Fruit fly (Drosophila melanogaster) whole organism, embryonic: ENCODE data around the gene CG42671.

Experiments
- Abd-B ChIP-seq: fragments of 200-800 bp; sonication (Bioruptor generic); optimal IDR thresholded peaks from 2 replicates; lab custom pipeline; 2018; ENCODE audit warnings: missing biosample characterization, mild to moderate bottlenecking, missing genetic modification characterization, moderate library complexity
- Atf6 ChIP-seq: fragments of 200-800 bp; sonication (Bioruptor generic); IDR thresholded peaks from 2 replicates; pipeline ENCODE4 v1.3.6; 2022; ENCODE audit warnings: missing biosample characterization, missing genetic modification characterization
- CG10979 ChIP-seq: fragments of 200-800 bp; sonication (Bioruptor generic); optimal IDR thresholded peaks from 2 replicates; lab custom pipeline; 2018; ENCODE audit warnings: missing biosample characterization, mild to moderate bottlenecking, missing genetic modification characterization, moderate library complexity
- CG11247 ChIP-seq: fragments of 200-800 bp; sonication (Bioruptor generic); IDR thresholded peaks from 2 replicates; pipeline ENCODE4 v1.3.6; 2022; ENCODE audit warnings: missing biosample characterization, missing genetic modification characterization
- CG12942 ChIP-seq: fragments of 200-800 bp; sonication (Bioruptor generic); optimal IDR thresholded peaks from 3 replicates; lab custom pipeline; 2016; ENCODE audit warnings: missing biosample characterization, missing genetic modification characterization
- CG13123 ChIP-seq: fragments of 200-800 bp; sonication (Bioruptor generic); optimal IDR thresholded peaks from 2 replicates; lab custom pipeline; 2016; ENCODE audit warnings: missing biosample characterization, missing genetic modification characterization
- CG15011 ChIP-seq: fragments of 200-800 bp; sonication (Bioruptor generic); optimal IDR thresholded peaks from 3 replicates; lab custom pipeline; 2018; ENCODE audit warnings: missing biosample characterization, mild to moderate bottlenecking, missing genetic modification characterization
- CG15601 ChIP-seq: fragments of 200-800 bp; sonication (Bioruptor generic); optimal IDR thresholded peaks from 3 replicates; lab custom pipeline; 2019; ENCODE audit warnings: missing biosample characterization, mild to moderate bottlenecking, missing genetic modification characterization, moderate library complexity
- CG1602 ChIP-seq: fragments of 200-800 bp; sonication (Bioruptor generic); optimal IDR thresholded peaks from 3 replicates; lab custom pipeline; 2016; ENCODE audit warnings: missing biosample characterization, missing genetic modification characterization
- CG16779 ChIP-seq: fragments of 200-800 bp; sonication (Bioruptor generic); IDR thresholded peaks from 2 replicates; pipeline ENCODE4 v1.3.6; 2022; ENCODE audit warnings: missing biosample characterization, missing genetic modification characterization
- CG17612 ChIP-seq: fragments of 200-800 bp; sonication (Bioruptor generic); IDR thresholded peaks from 2 replicates; pipeline ENCODE4 v1.3.6; 2022; ENCODE audit warnings: missing biosample characterization, missing genetic modification characterization
- CG2875 ChIP-seq: fragments of 200-800 bp; sonication (Bioruptor generic); optimal IDR thresholded peaks from 2 replicates; lab custom pipeline; 2017; ENCODE audit warnings: missing biosample characterization, mild to moderate bottlenecking, missing genetic modification characterization, missing genetic modification reagents
- CG31441 ChIP-seq: fragments of 200-800 bp; sonication (Bioruptor generic); IDR thresholded peaks from 2 replicates; pipeline ENCODE4 v1.3.6; 2022; ENCODE audit warnings: missing biosample characterization, missing genetic modification characterization
- CG9215 ChIP-seq: fragments of 200-800 bp; sonication (Bioruptor generic); IDR thresholded peaks from 2 replicates; pipeline ENCODE4 v1.3.6; 2022; ENCODE audit warnings: missing biosample characterization, missing genetic modification characterization
- CG9727 ChIP-seq: fragments of 200-800 bp; sonication (Bioruptor generic); optimal IDR thresholded peaks from 3 replicates; lab custom pipeline; 2017; ENCODE audit warnings: missing biosample characterization, mild to moderate bottlenecking, missing genetic modification characterization
- Dbx ChIP-seq: fragments of 200-800 bp; sonication (Bioruptor generic); IDR thresholded peaks from 3 replicates; pipeline ENCODE4 v1.3.6; 2022; ENCODE audit warnings: missing biosample characterization, missing genetic modification characterization
- Drgx ChIP-seq: fragments of 200-800 bp; sonication (Bioruptor generic); IDR thresholded peaks from 2 replicates; pipeline ENCODE4 v1.3.6; 2022; ENCODE audit warnings: missing biosample characterization, missing genetic modification characterization
- Hand ChIP-seq: fragments of 200-800 bp; sonication (Bioruptor generic); optimal IDR thresholded peaks from 2 replicates; lab custom pipeline; 2017; ENCODE audit warnings: mild to moderate bottlenecking, missing biosample characterization, missing genetic modification reagents, missing genetic modification characterization
- Hmr ChIP-seq: fragments of 200-800 bp; sonication (Bioruptor generic); optimal IDR thresholded peaks from 3 replicates; lab custom pipeline; 2017; ENCODE audit warnings: mild to moderate bottlenecking, missing biosample characterization, missing genetic modification reagents, missing genetic modification characterization
- Hr3 ChIP-seq: fragments of 200-800 bp; sonication (Bioruptor generic); optimal IDR thresholded peaks from 3 replicates; lab custom pipeline; 2016; ENCODE audit warnings: missing biosample characterization, missing genetic modification characterization
- NFAT ChIP-seq: fragments of 200-800 bp; sonication (Bioruptor generic); IDR thresholded peaks from 2 replicates; pipeline ENCODE4 v1.3.6; 2022; ENCODE audit warnings: missing biosample characterization, missing genetic modification characterization
- Sox100B ChIP-seq: fragments of 200-800 bp; sonication (Bioruptor generic); optimal IDR thresholded peaks from 3 replicates; lab custom pipeline; 2018; ENCODE audit warnings: missing biosample characterization, mild to moderate bottlenecking, missing genetic modification characterization
- TFAM ChIP-seq: fragments of 200-800 bp; sonication (Bioruptor generic); optimal IDR thresholded peaks from 2 replicates; lab custom pipeline; 2017; ENCODE audit warnings: missing biosample characterization, missing genetic modification characterization, inconsistent platforms
- al ChIP-seq: fragments of 200-800 bp; sonication (Bioruptor generic); IDR thresholded peaks from 2 replicates; pipeline ENCODE4 v1.3.6; 2022; ENCODE audit warnings: missing biosample characterization, missing genetic modification characterization
- bcd ChIP-seq: fragments of 200-800 bp; sonication (Bioruptor generic); optimal IDR thresholded peaks from 2 replicates; lab custom pipeline; 2017; ENCODE audit warnings: missing biosample characterization, mild to moderate bottlenecking, missing genetic modification characterization
- bigmax ChIP-seq: fragments of 200-800 bp; sonication (Bioruptor generic); optimal IDR thresholded peaks from 2 replicates; lab custom pipeline; 2018; ENCODE audit warnings: missing biosample characterization, mild to moderate bottlenecking, missing genetic modification characterization
- bowl ChIP-seq: fragments of 200-800 bp; sonication (Bioruptor generic); IDR thresholded peaks from 2 replicates; pipeline ENCODE4 v1.3.6; 2022; ENCODE audit warnings: missing biosample characterization, missing genetic modification characterization
- br ChIP-seq: fragments of >200 bp; optimal IDR thresholded peaks from 2 replicates; lab custom pipeline; 2017
- btn ChIP-seq: fragments of 200-800 bp; sonication (Bioruptor generic); optimal IDR thresholded peaks from 2 replicates; lab custom pipeline; 2016; ENCODE audit warnings: missing biosample characterization, missing genetic modification characterization
- crp ChIP-seq, 2 experiments: fragments of 200-800 bp; sonication (Bioruptor generic); optimal IDR thresholded peaks; 2 replicates in 1 of 2; 3 replicates in 1 of 2; lab custom pipeline; 2017; ENCODE audit warnings: missing biosample characterization in 2 of 2, missing genetic modification characterization in 2 of 2, mild to moderate bottlenecking in 1 of 2, moderate library complexity in 1 of 2
- cwo ChIP-seq: fragments of 200-800 bp; sonication (Bioruptor generic); optimal IDR thresholded peaks from 3 replicates; lab custom pipeline; 2017; ENCODE audit warnings: missing biosample characterization, missing genetic modification characterization, mild to moderate bottlenecking, moderate library complexity, missing genetic modification reagents
- disco-r ChIP-seq: fragments of 200-800 bp; sonication (Bioruptor generic); optimal IDR thresholded peaks from 2 replicates; lab custom pipeline; 2016; ENCODE audit warnings: missing biosample characterization, missing genetic modification characterization
- esg ChIP-seq: fragments of 200-800 bp; sonication (Bioruptor generic); conservative IDR thresholded peaks from 2 replicates; pipeline ENCODE4 v1.3.6; 2022; ENCODE audit warnings: missing biosample characterization, missing genetic modification characterization
- fru ChIP-seq: fragments of >200 bp; optimal IDR thresholded peaks from 2 replicates; lab custom pipeline; 2017
- gfzf ChIP-seq: fragments of 200-800 bp; sonication (Bioruptor generic); optimal IDR thresholded peaks from 2 replicates; lab custom pipeline; 2016; ENCODE audit warnings: missing biosample characterization, mild to moderate bottlenecking, missing genetic modification characterization, moderate library complexity
- ham ChIP-seq: fragments of 200-800 bp; sonication (Bioruptor generic); IDR thresholded peaks from 2 replicates; pipeline ENCODE4 v1.3.6; 2022; ENCODE audit warnings: missing biosample characterization, missing genetic modification characterization
- lmd ChIP-seq: fragments of 200-800 bp; sonication (Bioruptor generic); IDR thresholded peaks from 2 replicates; pipeline ENCODE4 v1.3.6; 2022; ENCODE audit warnings: missing biosample characterization, missing genetic modification characterization
- maf-S ChIP-seq: fragments of 200-800 bp; sonication (Bioruptor generic); optimal IDR thresholded peaks from 2 replicates; lab custom pipeline; 2016; ENCODE audit warnings: missing biosample characterization, missing genetic modification characterization
- pan ChIP-seq, 4 experiments: fragments of >200 bp in 3 of 4; fragments of 200-800 bp in 1 of 4; sonication (Bioruptor generic) in 1 of 4; optimal IDR thresholded peaks in 3 of 4; IDR thresholded peaks in 1 of 4; 2 replicates each; pipeline versions ENCODE4 v1.3.6 to Lab custom; 2017 to 2022; ENCODE audit warnings: missing biosample characterization in 2 of 4, missing genetic modification characterization in 2 of 4, mixed read lengths in 1 of 4
- pros ChIP-seq: fragments of 200-800 bp; sonication (Bioruptor generic); optimal IDR thresholded peaks from 3 replicates; lab custom pipeline; 2019; ENCODE audit warnings: missing biosample characterization, mild to moderate bottlenecking, missing genetic modification characterization, moderate library complexity
- ranshi ChIP-seq: fragments of 200-800 bp; sonication (Bioruptor generic); IDR thresholded peaks from 2 replicates; pipeline ENCODE4 v1.3.6; 2022; ENCODE audit warnings: missing biosample characterization, missing genetic modification characterization
- seq ChIP-seq: fragments of 200-800 bp; sonication (Bioruptor generic); IDR thresholded peaks from 2 replicates; pipeline ENCODE4 v1.3.6; 2022; ENCODE audit warnings: missing biosample characterization, missing genetic modification characterization
- sima ChIP-seq: fragments of 200-800 bp; sonication (Bioruptor generic); optimal IDR thresholded peaks from 2 replicates; lab custom pipeline; 2016; ENCODE audit warnings: missing biosample characterization, missing genetic modification characterization
- tap ChIP-seq: fragments of 200-800 bp; optimal IDR thresholded peaks from 3 replicates; lab custom pipeline; 2019; ENCODE audit warnings: missing biosample characterization, mild to moderate bottlenecking, missing genetic modification characterization, moderate library complexity
- tll ChIP-seq, 2 experiments: fragments of 200-800 bp in 1 of 2; fragments of >200 bp in 1 of 2; sonication (Bioruptor generic) in 1 of 2; optimal IDR thresholded peaks; 2 replicates each; lab custom pipeline; 2017 to 2019; ENCODE audit warnings: missing biosample characterization in 2 of 2, missing genetic modification characterization in 2 of 2, mild to moderate bottlenecking in 1 of 2, moderate library complexity in 1 of 2
- ttk ChIP-seq: fragments of 200-800 bp; sonication (Bioruptor generic); IDR thresholded peaks from 2 replicates; pipeline ENCODE4 v2.1.2; 2022; ENCODE audit warnings: missing biosample characterization, missing genetic modification characterization
- twi ChIP-seq: fragments of 200-800 bp; optimal IDR thresholded peaks from 2 replicates; lab custom pipeline; 2019; ENCODE audit warnings: missing biosample characterization, mild to moderate bottlenecking, missing genetic modification characterization, moderate library complexity
- wdn ChIP-seq: fragments of 200-800 bp; sonication (Bioruptor generic); IDR thresholded peaks from 2 replicates; pipeline ENCODE4 v1.3.6; 2022; ENCODE audit warnings: missing biosample characterization, missing genetic modification characterization
- zfh2 ChIP-seq: fragments of 200-800 bp; sonication (Bioruptor generic); optimal IDR thresholded peaks from 2 replicates; lab custom pipeline; 2016; ENCODE audit warnings: missing biosample characterization, missing genetic modification characterization

The CG42671 gene

DNA sequence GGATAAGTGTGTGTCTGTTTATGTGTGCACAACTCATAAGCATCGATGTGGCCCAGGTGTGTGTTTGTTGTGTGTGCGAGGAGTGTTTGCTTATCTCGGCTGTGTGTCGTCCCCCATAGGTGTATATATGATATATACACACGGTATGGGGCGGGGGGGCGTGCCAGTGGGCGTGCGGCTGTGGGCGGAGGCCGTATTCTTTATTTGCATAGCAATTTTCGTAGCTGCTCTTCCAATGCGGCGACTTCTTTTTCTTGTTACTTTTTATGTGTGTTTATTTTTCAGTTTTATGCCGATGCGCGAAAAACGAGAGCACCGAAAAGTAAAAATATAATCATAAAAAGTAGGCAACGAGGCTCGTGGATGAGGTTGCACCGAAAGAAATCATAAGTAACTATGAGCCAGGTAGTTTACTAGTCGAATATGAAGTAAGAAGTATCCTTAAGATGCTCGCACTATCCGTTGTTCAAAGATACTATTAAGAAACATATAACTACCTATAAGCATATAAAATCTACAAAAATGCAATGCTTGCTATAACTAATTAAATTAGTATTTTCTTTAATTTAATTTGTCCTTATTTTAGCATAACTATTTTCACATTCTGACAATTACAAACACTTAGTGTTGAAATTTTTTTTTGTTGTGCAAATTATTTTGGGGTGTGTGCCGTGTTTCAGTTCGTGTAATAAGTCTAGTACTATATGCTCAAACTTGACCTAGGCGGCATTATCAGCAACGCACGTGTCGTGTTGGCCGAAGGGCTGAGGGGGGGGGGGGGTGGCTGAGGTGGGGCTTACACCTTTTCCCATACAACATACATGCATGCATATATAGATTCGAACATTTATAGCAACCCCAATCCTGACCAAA, 64.4 kb downstream of the CG42671 start (continued):
- no peak for TF ChIP-seq ttk
- TF ChIP-seq br (lab: Kevin White, UChicago), result no peak
- TF ChIP-seq Dbx, result peak; percentile 30; the same call in 1 of the 3 replicates
- TF ChIP-seq ham, result no peak
- TF ChIP-seq lmd (GFP tag; lab: Robert Waterston, UW), result no peak
- TF ChIP-seq CG10979 (tag; lab: Kevin White, UChicago), result peak; percentile 14
- no peak for TF ChIP-seq CG1602 (GFP tag; lab: Kevin White, UChicago)
- 0 out of 2 replicates have a peak, but pooled peaks have one; percentile 15 for TF ChIP-seq CG31441 (GFP tag; lab: Robert Waterston, UW)
- TF ChIP-seq esg (GFP tag; lab: Robert Waterston, UW), result peak; percentile 39; the same call in 1 of the 2 replicates
- peak; percentile 8; the same call in 1 of the 2 replicates for TF ChIP-seq al (GFP tag; lab: Robert Waterston, UW)
- TF ChIP-seq crp (GFP tag; optimal IDR thresholded peaks at IDR 0.05; lab: Kevin White, UChicago), result no peak
- peak; percentile 3 for TF ChIP-seq CG15011 (GFP tag; lab: Kevin White, UChicago)
- TF ChIP-seq bcd (GFP tag; lab: Kevin White, UChicago), result peak; percentile 30
- no peak for TF ChIP-seq Hmr (GFP tag; lab: Kevin White, UChicago)
- TF ChIP-seq bowl (GFP tag; lab: Robert Waterston, UW), result 0 out of 2 replicates have a peak, but pooled peaks have one; percentile 19
- TF ChIP-seq twi (tag; lab: Kevin White, UChicago), result no peak
- TF ChIP-seq sima (GFP tag; lab: Kevin White, UChicago), result no peak
- peak; percentile 17 for TF ChIP-seq Abd-B (GFP tag; lab: Kevin White, UChicago)
- TF ChIP-seq btn (GFP tag; lab: Kevin White, UChicago), result no peak
- peak; percentile 27 for TF ChIP-seq Hand
- peak; percentile 80 for TF ChIP-seq cwo (GFP tag; lab: Kevin White, UChicago)
- TF ChIP-seq seq (GFP tag; lab: Robert Waterston, UW), result peak; percentile 38; the same call in 1 of the 2 replicates
- no peak for TF ChIP-seq Drgx
- TF ChIP-seq Hr3 (GFP tag; lab: Kevin White, UChicago), result peak; percentile 52
- no peak for TF ChIP-seq CG16779 (GFP tag; lab: Robert Waterston, UW)
- no peak for TF ChIP-seq CG13123
- no peak for TF ChIP-seq gfzf (GFP tag; lab: Kevin White, UChicago)
- peak; percentile 38; the same call in 1 of the 2 replicates for TF ChIP-seq CG17612 (GFP tag; lab: Robert Waterston, UW)
- no peak for TF ChIP-seq pan (optimal IDR thresholded peaks at IDR 0.05; lab: Kevin White, UChicago)
- TF ChIP-seq pan (GFP tag; optimal IDR thresholded peaks at IDR 0.05 in 1 of 2, IDR thresholded peaks at IDR 0.05 in 1 of 2), result peak in 1 of 2 experiments; percentile 12
- no peak for TF ChIP-seq fru (lab: Kevin White, UChicago)
- TF ChIP-seq CG12942 (GFP tag; lab: Kevin White, UChicago), result peak; percentile 1
- TF ChIP-seq CG9215 (GFP tag; lab: Robert Waterston, UW), result 0 out of 2 replicates have a peak, but pooled peaks have one; percentile 7
- no peak for TF ChIP-seq tap (tag; lab: Kevin White, UChicago)
- TF ChIP-seq ranshi (GFP tag; lab: Robert Waterston, UW), result no peak; the same call in 1 of the 2 replicates
- no peak for TF ChIP-seq TFAM (GFP tag; lab: Kevin White, UChicago)
- TF ChIP-seq NFAT, result peak; percentile 46; the same call in 1 of the 2 replicates
- no peak for TF ChIP-seq Sox100B
- TF ChIP-seq CG2875 (GFP tag; lab: Kevin White, UChicago), result no peak
- peak; percentile 72 for TF ChIP-seq Atf6
- no peak for TF ChIP-seq pros
- peak; percentile 32; the same call in 1 of the 2 replicates for TF ChIP-seq wdn (GFP tag; lab: Robert Waterston, UW)
- no peak for TF ChIP-seq tll (GFP tag; optimal IDR thresholded peaks at IDR 0.05; lab: Kevin White, UChicago)
- no peak for TF ChIP-seq bigmax
- TF ChIP-seq CG15601 (tag; lab: Kevin White, UChicago), result no peak
- TF ChIP-seq maf-S (GFP tag; lab: Kevin White, UChicago), result no peak
- TF ChIP-seq CG11247 (GFP tag; lab: Robert Waterston, UW), result peak; percentile 56
- no peak for TF ChIP-seq zfh2 (GFP tag; lab: Kevin White, UChicago)
- no peak for TF ChIP-seq disco-r (GFP tag; lab: Kevin White, UChicago)
- peak; percentile 43 for TF ChIP-seq CG9727 (GFP tag; lab: Kevin White, UChicago)
